Fruit fly (Drosophila melanogaster) whole organism, pupa: ENCODE data around the gene CG15553.
A peak's percentile ranks its signal among the peaks of the same experiment; 100 is the strongest.

ENCODE experiments used
- CG10348 ChIP-seq: fragments of 200-800 bp; sonication (Bioruptor generic); IDR thresholded peaks from 2 replicates; pipeline ENCODE4 v1.3.6; 2022; ENCODE audit warnings: missing biosample characterization, missing genetic modification characterization
- CG12605 ChIP-seq: fragments of 200-800 bp; sonication (Bioruptor generic); IDR thresholded peaks from 2 replicates; pipeline ENCODE4 v1.3.6; 2022; ENCODE audit warnings: missing biosample characterization, missing genetic modification characterization
- CG13204 ChIP-seq: fragments of 200-800 bp; sonication (Bioruptor generic); optimal IDR thresholded peaks from 2 replicates; lab custom pipeline; 2018; ENCODE audit warnings: missing biosample characterization, mild to moderate bottlenecking, missing genetic modification characterization, moderate library complexity
- CG14655 ChIP-seq: fragments of 200-800 bp; sonication (Bioruptor generic); optimal IDR thresholded peaks from 3 replicates; lab custom pipeline; 2017; ENCODE audit warnings: mild to moderate bottlenecking, missing biosample characterization, missing genetic modification reagents, missing genetic modification characterization
- CG15710 ChIP-seq: fragments of 200-800 bp; sonication (Bioruptor generic); optimal IDR thresholded peaks from 2 replicates; lab custom pipeline; 2018; ENCODE audit warnings: missing biosample characterization, mild to moderate bottlenecking, missing genetic modification characterization, moderate library complexity
- CG17806 ChIP-seq: fragments of 200-800 bp; sonication (Bioruptor generic); optimal IDR thresholded peaks from 2 replicates; lab custom pipeline; 2018; ENCODE audit warnings: missing biosample characterization, mild to moderate bottlenecking, missing genetic modification characterization, moderate library complexity
- CG32121 ChIP-seq: fragments of 200-800 bp; sonication (Bioruptor generic); IDR thresholded peaks from 2 replicates; pipeline ENCODE4 v1.3.6; 2022; ENCODE audit warnings: missing biosample characterization, missing genetic modification characterization
- CG34367 ChIP-seq: fragments of 200-800 bp; sonication (Bioruptor generic); optimal IDR thresholded peaks from 2 replicates; lab custom pipeline; 2018; ENCODE audit warnings: missing biosample characterization, mild to moderate bottlenecking, missing genetic modification characterization
- CG4496 ChIP-seq: fragments of 200-800 bp; sonication (Bioruptor generic); IDR thresholded peaks from 3 replicates; pipeline ENCODE4 v1.3.6; 2022; ENCODE audit warnings: missing biosample characterization, missing genetic modification characterization
- CG8159 ChIP-seq: fragments of 200-800 bp; sonication (Bioruptor generic); optimal IDR thresholded peaks from 3 replicates; lab custom pipeline; 2018; ENCODE audit warnings: missing biosample characterization, mild to moderate bottlenecking, missing genetic modification characterization, moderate library complexity
- CG8301 ChIP-seq: fragments of 200-800 bp; sonication (Bioruptor generic); optimal IDR thresholded peaks from 2 replicates; lab custom pipeline; 2018; ENCODE audit warnings: missing biosample characterization, mild to moderate bottlenecking, missing genetic modification characterization
- CG9948 ChIP-seq: fragments of 200-800 bp; sonication (Bioruptor generic); optimal IDR thresholded peaks from 2 replicates; lab custom pipeline; 2018; ENCODE audit warnings: missing biosample characterization, mild to moderate bottlenecking, missing genetic modification characterization, moderate library complexity
- D1 ChIP-seq: fragments of 200-800 bp; sonication (Bioruptor generic); optimal IDR thresholded peaks from 2 replicates; lab custom pipeline; 2018; ENCODE audit warnings: missing biosample characterization, mild to moderate bottlenecking, missing genetic modification characterization, moderate library complexity
- EcR ChIP-seq: fragments of 200-800 bp; sonication (Bioruptor generic); optimal IDR thresholded peaks from 3 replicates; lab custom pipeline; 2019; ENCODE audit warnings: missing biosample characterization, missing genetic modification characterization, mild to moderate bottlenecking, moderate library complexity, missing genetic modification reagents
- Ets98B ChIP-seq: fragments of 200-800 bp; sonication (Bioruptor generic); IDR thresholded peaks from 2 replicates; pipeline ENCODE4 v1.3.6; 2022; ENCODE audit warnings: missing biosample characterization, missing genetic modification characterization
- Pif1A ChIP-seq: fragments of 200-800 bp; sonication (Bioruptor generic); optimal IDR thresholded peaks from 3 replicates; lab custom pipeline; 2016; ENCODE audit warnings: missing biosample characterization, missing genetic modification characterization
- Pif1B ChIP-seq: fragments of 200-800 bp; sonication (Bioruptor generic); optimal IDR thresholded peaks from 3 replicates; lab custom pipeline; 2016; ENCODE audit warnings: missing biosample characterization, missing genetic modification characterization
- Snoo ChIP-seq: fragments of 200-800 bp; sonication (Bioruptor generic); optimal IDR thresholded peaks from 3 replicates; lab custom pipeline; 2017; ENCODE audit warnings: missing biosample characterization, mild to moderate bottlenecking, missing genetic modification characterization, inconsistent platforms
- fd96Ca ChIP-seq: fragments of 200-800 bp; sonication (Bioruptor generic); IDR thresholded peaks from 3 replicates; pipeline ENCODE4 v1.3.6; 2022; ENCODE audit warnings: missing biosample characterization, missing genetic modification characterization
- gl ChIP-seq: fragments of 200-800 bp; sonication (Bioruptor generic); optimal IDR thresholded peaks from 2 replicates; lab custom pipeline; 2018; ENCODE audit warnings: missing biosample characterization, mild to moderate bottlenecking, missing genetic modification characterization
- rn ChIP-seq: fragments of 200-800 bp; sonication (Bioruptor generic); IDR thresholded peaks from 2 replicates; pipeline ENCODE4 v1.3.6; 2022; ENCODE audit warnings: missing biosample characterization, missing genetic modification characterization

The CG15553 gene

DNA sequence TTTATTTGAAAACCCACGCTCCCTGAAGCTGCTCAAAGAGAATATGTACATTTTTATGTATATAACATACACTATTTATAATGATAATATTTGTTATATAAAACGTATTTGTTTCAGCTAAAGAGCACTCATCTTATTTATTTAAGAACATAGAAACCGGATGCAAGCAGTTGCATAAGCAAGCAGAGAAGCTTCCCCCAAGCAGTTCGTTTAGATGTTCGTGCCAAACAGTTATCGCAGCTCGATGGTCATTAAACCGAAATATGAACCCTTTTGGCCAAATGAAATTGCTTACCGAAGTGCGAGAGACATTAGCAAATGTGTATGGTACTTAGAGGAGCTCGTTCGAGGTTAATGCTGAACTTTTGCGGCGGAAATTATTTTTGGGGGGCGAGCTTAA, 11.0 kb downstream of the CG15553 start:
- TF ChIP-seq CG10348 (GFP tag; lab: Robert Waterston, UW) (no peak), rn (GFP tag; lab: Robert Waterston, UW) (no peak), CG15710 (no peak), CG4496 (GFP tag; lab: Robert Waterston, UW) (no peak), CG17806 (no peak), CG9948 (tag; lab: Kevin White, UChicago) (no peak), CG8159 (tag; lab: Kevin White, UChicago) (no peak), Pif1A (GFP tag; lab: Kevin White, UChicago) (no peak), CG14655 (no peak)

DNA sequence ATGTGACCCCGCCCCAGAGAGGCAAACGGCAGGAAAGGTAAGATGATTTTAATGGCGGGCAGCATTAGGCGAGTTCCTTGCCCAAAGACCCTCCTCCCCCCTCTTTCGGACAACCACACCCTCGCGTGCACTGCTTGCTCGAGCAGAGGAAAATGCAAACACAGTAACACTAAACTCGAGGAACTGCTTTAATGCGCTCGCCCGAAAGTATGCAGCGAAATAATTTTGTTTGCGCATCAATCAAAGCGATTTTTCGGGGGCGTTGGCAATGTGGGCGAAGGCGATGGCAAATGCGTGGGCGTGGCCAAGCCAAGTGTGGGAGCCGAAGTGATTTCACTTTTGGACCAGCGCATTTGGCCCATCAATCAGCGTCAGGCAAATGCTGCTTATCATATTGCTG, 14.6 kb downstream of the CG15553 start:
- no peak for TF ChIP-seq CG34367 (tag; lab: Kevin White, UChicago)
- TF ChIP-seq CG9948 (tag; lab: Kevin White, UChicago): no peak
- no peak for TF ChIP-seq CG12605
- TF ChIP-seq CG4496 (GFP tag; lab: Robert Waterston, UW): 0 out of 3 replicates have a peak, but pooled peaks have one; percentile 23

DNA sequence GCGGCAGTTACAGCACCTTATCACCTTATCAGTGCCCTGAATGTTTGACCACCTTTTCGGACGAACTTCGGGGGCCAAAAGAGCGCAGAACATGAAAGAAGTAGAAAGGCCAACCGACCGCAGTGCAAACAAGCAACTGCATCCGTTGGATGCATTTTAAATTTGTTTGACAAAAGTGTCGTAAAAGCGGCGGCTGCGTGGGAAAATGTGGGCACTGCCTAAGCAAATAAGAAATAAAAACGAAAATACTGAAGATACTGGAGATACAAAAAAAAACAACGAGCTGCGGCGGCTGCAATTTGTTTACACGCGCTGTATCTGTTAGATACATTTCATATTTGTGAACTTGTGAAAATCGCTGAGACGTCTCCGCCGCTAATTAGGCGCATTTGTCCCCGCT, 30.2 kb downstream of the CG15553 start:
- TF ChIP-seq CG10348 (GFP tag; lab: Robert Waterston, UW) (no peak), gl (tag; lab: Kevin White, UChicago) (no peak), CG13204 (GFP tag; lab: Kevin White, UChicago) (no peak), CG4496 (GFP tag; lab: Robert Waterston, UW) (no peak)

DNA sequence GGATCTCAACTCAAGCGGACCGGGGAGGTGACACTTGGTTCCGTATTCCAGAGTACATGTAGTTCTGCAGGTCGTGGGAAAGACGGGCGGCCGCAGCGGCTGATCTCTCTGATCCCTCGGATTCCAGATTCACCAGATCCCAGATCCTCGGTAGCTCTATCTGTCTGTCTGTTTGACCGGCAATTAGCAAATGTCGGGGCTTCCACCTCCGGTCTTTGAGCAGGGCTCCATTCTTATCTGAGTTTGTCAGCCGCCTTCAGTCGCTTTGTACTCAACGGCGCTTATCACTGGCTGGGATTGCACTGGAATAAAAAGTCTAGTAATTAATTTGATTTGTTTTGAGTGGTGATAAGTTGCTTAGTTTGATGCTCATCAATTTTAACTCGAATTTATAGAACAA, 34.6 kb downstream of the CG15553 start:
- TF ChIP-seq CG34367 (tag; lab: Kevin White, UChicago) (no peak), Snoo (tag; lab: Kevin White, UChicago) (no peak), CG10348 (GFP tag; lab: Robert Waterston, UW) (no peak), CG8159 (tag; lab: Kevin White, UChicago) (no peak), CG8301 (peak; percentile 23), CG9948 (tag; lab: Kevin White, UChicago) (peak; percentile 36)

DNA sequence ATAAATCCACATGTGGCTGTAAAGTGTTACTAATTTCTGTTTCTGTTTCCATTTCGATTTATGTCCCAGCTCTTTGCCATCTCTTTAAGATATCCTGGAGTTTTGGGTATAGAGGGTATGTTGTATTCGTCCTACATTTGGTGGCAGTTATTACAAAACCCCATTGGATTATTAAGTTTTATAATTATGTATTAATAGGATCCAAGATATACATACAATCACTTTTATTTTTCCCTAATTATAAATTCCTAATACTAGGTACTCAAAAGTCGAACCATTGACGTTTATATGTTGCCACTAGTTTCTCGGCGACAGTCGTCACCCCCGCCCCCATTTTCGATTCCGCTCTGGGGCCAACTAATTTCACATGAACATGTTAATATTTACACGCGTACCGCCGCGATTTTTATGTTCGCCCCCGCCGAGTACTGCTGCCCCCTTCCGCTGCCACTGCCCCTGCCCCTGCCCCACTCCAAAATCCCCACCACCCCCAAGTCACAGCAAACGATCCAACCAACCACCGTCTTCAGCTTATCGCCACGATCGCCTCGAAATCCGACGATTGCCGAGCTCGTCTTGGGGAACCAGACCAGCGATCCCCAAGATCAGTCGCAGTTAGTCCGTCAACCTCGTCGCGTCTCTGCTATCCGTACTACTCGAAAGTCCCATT, 36.2 kb downstream of the CG15553 start, which contains the start of gene Sox100B:
Sox100B (plus strand) TSS at position 601 of the 670 bp plus-strand sequence.
- peak; percentile 14 for TF ChIP-seq CG8159 (tag; lab: Kevin White, UChicago)
- peak; percentile 25 for TF ChIP-seq CG9948 (tag; lab: Kevin White, UChicago)
- no peak for TF ChIP-seq CG17806

DNA sequence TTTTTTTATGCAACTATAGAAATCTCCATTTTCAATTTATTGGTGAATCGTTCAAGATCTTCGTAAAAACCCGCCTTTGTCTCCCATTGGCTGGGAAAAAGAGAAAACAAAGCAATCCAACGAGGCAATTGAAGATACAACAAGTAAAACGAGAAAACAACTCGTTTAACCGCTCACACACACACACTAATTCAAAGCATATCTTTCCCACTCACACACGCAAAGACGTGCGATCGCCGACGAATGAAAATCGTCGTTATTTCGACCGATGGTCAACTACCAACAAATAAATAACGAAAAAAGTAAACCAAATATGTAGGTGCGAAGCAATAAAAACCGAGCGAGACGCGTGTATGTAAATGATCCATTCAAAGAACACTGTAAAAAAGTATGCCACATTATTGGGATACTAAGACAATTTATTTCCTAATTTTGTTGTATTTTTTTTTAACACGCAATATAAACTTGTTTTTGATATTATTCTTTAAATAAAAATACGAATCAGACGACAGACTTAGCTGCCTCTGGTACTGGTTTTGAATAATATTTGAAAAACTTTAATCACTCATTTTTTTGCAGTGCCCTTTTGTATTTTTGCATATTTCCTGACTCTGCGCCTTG, 38.5 kb downstream of the CG15553 start:
- TF ChIP-seq fd96Ca (GFP tag; lab: Robert Waterston, UW): peak; percentile 75; the same call in 2 of the 3 replicates
- TF ChIP-seq EcR (GFP tag; lab: Kevin White, UChicago): peak; percentile 1
- no peak for TF ChIP-seq CG10348 (GFP tag; lab: Robert Waterston, UW)
- peak; percentile 42 for TF ChIP-seq CG8301
- TF ChIP-seq CG32121 (GFP tag; lab: Robert Waterston, UW): peak; percentile 79
- TF ChIP-seq Pif1B (GFP tag; lab: Kevin White, UChicago): peak; percentile 84
- peak; percentile 93 for TF ChIP-seq CG12605
- TF ChIP-seq Ets98B (GFP tag; lab: Robert Waterston, UW): peak; percentile 84
- peak; percentile 72 for TF ChIP-seq CG8159 (tag; lab: Kevin White, UChicago)
- peak; percentile 88 for TF ChIP-seq CG34367 (tag; lab: Kevin White, UChicago)
- peak; percentile 57 for TF ChIP-seq CG14655
- peak; percentile 70 for TF ChIP-seq CG17806
- TF ChIP-seq CG13204 (GFP tag; lab: Kevin White, UChicago): peak; percentile 78
- no peak for TF ChIP-seq D1 (tag; lab: Kevin White, UChicago)
- TF ChIP-seq gl (tag; lab: Kevin White, UChicago): peak; percentile 97
- no peak; the same call in 1 of the 2 replicates for TF ChIP-seq rn (GFP tag; lab: Robert Waterston, UW)
- peak; percentile 89 for TF ChIP-seq Pif1A (GFP tag; lab: Kevin White, UChicago)
- peak; percentile 44 for TF ChIP-seq CG9948 (tag; lab: Kevin White, UChicago)
- peak; percentile 79 for TF ChIP-seq CG15710
- TF ChIP-seq Snoo (tag; lab: Kevin White, UChicago): peak; percentile 59
- TF ChIP-seq CG4496 (GFP tag; lab: Robert Waterston, UW): peak; percentile 89
